Worm (Caenorhabditis elegans): ENCODE data around the gene cutl-29.
A peak's percentile ranks its signal among the peaks of the same experiment; 100 is the strongest.

The cutl-29 gene

DNA sequence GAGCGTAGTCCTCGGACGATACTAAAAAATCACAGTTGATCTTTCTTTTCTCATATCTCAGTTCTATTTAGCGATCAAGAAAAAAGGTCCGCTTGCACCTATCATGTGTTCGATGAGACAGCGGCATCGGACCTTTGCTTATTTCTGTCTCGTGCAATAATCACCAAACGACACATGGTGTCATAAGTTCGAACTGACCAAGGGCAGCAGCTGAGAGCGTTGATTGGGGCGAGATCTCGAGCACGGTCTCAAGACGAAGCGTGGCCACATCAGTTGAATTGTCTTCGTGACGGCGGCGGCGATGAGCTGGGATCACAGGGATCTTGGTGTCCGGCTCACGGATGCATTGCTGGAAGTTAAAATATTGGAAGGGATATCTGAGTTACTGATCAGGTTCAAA, 8.1 kb downstream of the cutl-29 start:
- no peak for TF ChIP-seq jun-1 (tag; optimal IDR thresholded peaks at IDR 0.05)
- TF ChIP-seq ceh-20 (GFP tag; IDR thresholded peaks at IDR 0.05) = 0 out of 2 replicates have a peak, but pooled peaks have one; percentile 42
- peak; percentile 55 for TF ChIP-seq hlh-30 (tag; optimal IDR thresholded peaks at IDR 0.05; ENCODE audit: insufficient read depth)
- TF ChIP-seq D1046.2 (GFP tag; IDR thresholded peaks at IDR 0.05) = 0 out of 2 replicates have a peak, but pooled peaks have one; percentile 55
- TF ChIP-seq fos-1 (tag; optimal IDR thresholded peaks at IDR 0.05) = no peak

- TF ChIP-seq unc-130 (GFP tag; optimal IDR thresholded peaks at IDR 0.05) (no peak), duxl-1 (tag; optimal IDR thresholded peaks at IDR 0.05; ENCODE audit: poor library complexity) (no peak), arid-1 (GFP tag; conservative IDR thresholded peaks at IDR 0.05) (no peak), nhr-6 (tag; optimal IDR thresholded peaks at IDR 0.05) (no peak), mxl-2 (GFP tag; conservative IDR thresholded peaks at IDR 0.05) (no peak), mep-1 (tag; optimal IDR thresholded peaks at IDR 0.05) (no peak), ceh-32 (tag; optimal IDR thresholded peaks at IDR 0.05; ENCODE audit: poor library complexity) (no peak), hlh-11 (tag; optimal IDR thresholded peaks at IDR 0.05) (peak; percentile 52), nhr-11 (tag; optimal IDR thresholded peaks at IDR 0.05) (no peak), D1046.2 (GFP tag; IDR thresholded peaks at IDR 0.05) (no peak), mdt-29 (GFP tag; IDR thresholded peaks at IDR 0.05) (no peak), ceh-28 (tag; optimal IDR thresholded peaks at IDR 0.05) (no peak), dmd-6 (GFP tag; IDR thresholded peaks at IDR 0.05) (no peak), nhr-111 (GFP tag; optimal IDR thresholded peaks at IDR 0.05) (no peak), skn-1 (tag; optimal IDR thresholded peaks at IDR 0.05) (no peak), hif-1 (tag; optimal IDR thresholded peaks at IDR 0.05) (no peak), set-16 (GFP tag; IDR thresholded peaks at IDR 0.05) (peak; percentile 61; the same call in 1 of the 2 replicates), lir-3 (tag; optimal IDR thresholded peaks at IDR 0.05) (no peak), snpc-1.2 (GFP tag; IDR thresholded peaks at IDR 0.05) (no peak), F49E8.2 (tag; optimal IDR thresholded peaks at IDR 0.05; ENCODE audit: borderline replicate concordance) (no peak), unc-62 (GFP tag; optimal IDR thresholded peaks at IDR 0.05 in 1 of 2) (peak in 1 of 2 experiments; percentile 80), unc-62 (tag; optimal IDR thresholded peaks at IDR 0.05) (no peak), mdl-1 (tag; optimal IDR thresholded peaks at IDR 0.05) (no peak)
These were observed 9.6 kb downstream of the cutl-29 start, which contains the start of gene M60.7 for ce11 chrX:8261125-8261684. Gene M60.7, minus strand, starts transcription at chrX:8261175.

- TF ChIP-seq tra-1 (GFP tag; IDR thresholded peaks at IDR 0.05) (no peak), ama-1 (optimal IDR thresholded peaks at IDR 0.05) (no peak), nhr-6 (tag; optimal IDR thresholded peaks at IDR 0.05) (no peak), ztf-11 (tag; optimal IDR thresholded peaks at IDR 0.05) (no peak), tag-97 (GFP tag; IDR thresholded peaks at IDR 0.05) (no peak), Y48G9A.11 (GFP tag; IDR thresholded peaks at IDR 0.05) (no peak), fos-1 (tag; optimal IDR thresholded peaks at IDR 0.05) (no peak), pqm-1 (tag; optimal IDR thresholded peaks at IDR 0.05) (no peak), hlh-30 (tag; optimal IDR thresholded peaks at IDR 0.05; ENCODE audit: insufficient read depth) (peak; percentile 44), Y105C5A.15 (GFP tag; IDR thresholded peaks at IDR 0.05) (no peak), egl-27 (tag; optimal IDR thresholded peaks at IDR 0.05) (no peak), spr-3 (GFP tag; optimal IDR thresholded peaks at IDR 0.05) (no peak), daf-16 (GFP tag; optimal IDR thresholded peaks at IDR 0.05) (peak in 1 of 2 experiments; percentile 94), daf-16 (tag; optimal IDR thresholded peaks at IDR 0.05) (no peak), lim-7 (GFP tag; IDR thresholded peaks at IDR 0.05) (no peak), set-16 (GFP tag; IDR thresholded peaks at IDR 0.05) (no peak), mdt-29 (GFP tag; IDR thresholded peaks at IDR 0.05) (no peak), hif-1 (tag; optimal IDR thresholded peaks at IDR 0.05) (peak in 1 of 2 experiments; percentile 95)
These were observed 13.1 kb downstream of the cutl-29 start for ce11 chrX:8257687-8258086.
